Fruit fly (Drosophila melanogaster) whole organism, embryonic: ENCODE results near the gene Ccz1.

Experiments
- Asciz ChIP-seq: fragments of 200-800 bp; sonication (Bioruptor generic); optimal IDR thresholded peaks from 2 replicates; lab custom pipeline; 2017; ENCODE audit warnings: missing biosample characterization, mild to moderate bottlenecking, missing genetic modification characterization, missing genetic modification reagents
- B-H1 ChIP-seq: fragments of 200-800 bp; sonication (Bioruptor generic); IDR thresholded peaks from 3 replicates; pipeline ENCODE4 v1.3.6; 2022; ENCODE audit warnings: missing biosample characterization, missing genetic modification characterization
- CG10565 ChIP-seq: fragments of 200-800 bp; sonication (Bioruptor generic); optimal IDR thresholded peaks from 3 replicates; lab custom pipeline; 2016; ENCODE audit warnings: missing biosample characterization, mild to moderate bottlenecking, missing genetic modification characterization
- CG12071 ChIP-seq: fragments of 200-800 bp; sonication (Bioruptor generic); optimal IDR thresholded peaks from 3 replicates; lab custom pipeline; 2018; ENCODE audit warnings: missing biosample characterization, mild to moderate bottlenecking, missing genetic modification characterization
- CG12104 ChIP-seq: fragments of 200-800 bp; sonication (Bioruptor generic); optimal IDR thresholded peaks from 3 replicates; lab custom pipeline; 2016; ENCODE audit warnings: missing biosample characterization, missing genetic modification characterization
- CG12219 ChIP-seq: fragments of 200-800 bp; sonication (Bioruptor generic); optimal IDR thresholded peaks from 3 replicates; lab custom pipeline; 2018; ENCODE audit warnings: missing biosample characterization, mild to moderate bottlenecking, missing genetic modification characterization
- CG12236 ChIP-seq: fragments of 200-800 bp; sonication (Bioruptor generic); optimal IDR thresholded peaks from 2 replicates; lab custom pipeline; 2016; ENCODE audit warnings: missing biosample characterization, missing genetic modification characterization
- CG15269 ChIP-seq: fragments of 200-800 bp; sonication (Bioruptor generic); optimal IDR thresholded peaks from 2 replicates; lab custom pipeline; 2018; ENCODE audit warnings: missing biosample characterization, mild to moderate bottlenecking, missing genetic modification characterization, moderate library complexity
- CG31224 ChIP-seq: fragments of 200-800 bp; sonication (Bioruptor generic); IDR thresholded peaks from 2 replicates; pipeline ENCODE4 v1.3.6; 2022; ENCODE audit warnings: missing biosample characterization, missing genetic modification characterization
- CG33557 ChIP-seq: fragments of 200-800 bp; sonication (Bioruptor generic); optimal IDR thresholded peaks from 2 replicates; lab custom pipeline; 2019; ENCODE audit warnings: missing biosample characterization, mild to moderate bottlenecking, missing genetic modification characterization, moderate library complexity
- CG3838 ChIP-seq: fragments of 200-800 bp; sonication (Bioruptor generic); optimal IDR thresholded peaks from 3 replicates; lab custom pipeline; 2016; ENCODE audit warnings: missing biosample characterization, missing genetic modification characterization
- CG4282 ChIP-seq: fragments of 200-800 bp; sonication (Bioruptor generic); optimal IDR thresholded peaks from 2 replicates; lab custom pipeline; 2016; ENCODE audit warnings: missing biosample characterization, missing genetic modification characterization
- CG4328 ChIP-seq: fragments of 200-800 bp; sonication (Bioruptor generic); optimal IDR thresholded peaks from 3 replicates; lab custom pipeline; 2017; ENCODE audit warnings: missing biosample characterization, missing genetic modification reagents, missing genetic modification characterization
- CG5180 ChIP-seq: fragments of 200-800 bp; sonication (Bioruptor generic); optimal IDR thresholded peaks from 3 replicates; lab custom pipeline; 2017; ENCODE audit warnings: missing biosample characterization, missing genetic modification characterization, mild to moderate bottlenecking, moderate library complexity, missing genetic modification reagents
- CG6272 ChIP-seq: fragments of 200-800 bp; sonication (Bioruptor generic); IDR thresholded peaks from 2 replicates; pipeline ENCODE4 v1.3.6; 2022; ENCODE audit warnings: missing biosample characterization, missing genetic modification characterization
- CG6683 ChIP-seq: fragments of 200-800 bp; sonication (Bioruptor generic); optimal IDR thresholded peaks from 2 replicates; lab custom pipeline; 2017; ENCODE audit warnings: missing biosample characterization, mild to moderate bottlenecking, missing genetic modification characterization, missing genetic modification reagents
- CG7987 ChIP-seq: fragments of 200-800 bp; sonication (Bioruptor generic); optimal IDR thresholded peaks from 2 replicates; lab custom pipeline; 2018; ENCODE audit warnings: missing biosample characterization, mild to moderate bottlenecking, missing genetic modification characterization, moderate library complexity
- CG8388 ChIP-seq: fragments of 200-800 bp; sonication (Bioruptor generic); optimal IDR thresholded peaks from 2 replicates; lab custom pipeline; 2019; ENCODE audit warnings: missing biosample characterization, mild to moderate bottlenecking, missing genetic modification characterization, moderate library complexity
- CG8478 ChIP-seq: fragments of >200 bp; optimal IDR thresholded peaks from 2 replicates; lab custom pipeline; 2018
- CG8924 ChIP-seq: fragments of 200-800 bp; optimal IDR thresholded peaks from 3 replicates; lab custom pipeline; 2019; ENCODE audit warnings: missing biosample characterization, mild to moderate bottlenecking, missing genetic modification characterization, moderate library complexity
- CoRest ChIP-seq: fragments of 200-800 bp; sonication (Bioruptor generic); optimal IDR thresholded peaks from 3 replicates; lab custom pipeline; 2018; ENCODE audit warnings: missing biosample characterization, mild to moderate bottlenecking, missing genetic modification characterization, moderate library complexity
- Deaf1 ChIP-seq: fragments of 200-800 bp; optimal IDR thresholded peaks from 3 replicates; lab custom pipeline; 2019; ENCODE audit warnings: missing biosample characterization, mild to moderate bottlenecking, missing genetic modification characterization, moderate library complexity
- Ets97D ChIP-seq: fragments of 200-800 bp; sonication (Bioruptor generic); optimal IDR thresholded peaks from 3 replicates; lab custom pipeline; 2016; ENCODE audit warnings: missing biosample characterization, missing genetic modification characterization
- H15 ChIP-seq: fragments of 200-800 bp; sonication (Bioruptor generic); IDR thresholded peaks from 3 replicates; pipeline ENCODE4 v1.3.6; 2022; ENCODE audit warnings: missing biosample characterization, missing genetic modification characterization
- H2.0 ChIP-seq: fragments of 200-800 bp; sonication (Bioruptor generic); IDR thresholded peaks from 2 replicates; pipeline ENCODE4 v1.3.6; 2022; ENCODE audit warnings: missing biosample characterization, missing genetic modification characterization
- Med ChIP-seq: fragments of 200-800 bp; sonication (Bioruptor generic); peaks from one replicate; lab custom pipeline; 2016; ENCODE audit warnings: missing biosample characterization, missing genetic modification characterization, mild to moderate bottlenecking, inconsistent platforms, moderate library complexity
- Nf-YC ChIP-seq: fragments of 200-800 bp; optimal IDR thresholded peaks from 3 replicates; lab custom pipeline; 2019; ENCODE audit warnings: missing biosample characterization, mild to moderate bottlenecking, missing genetic modification characterization, moderate library complexity
- Ssrp ChIP-seq: fragments of 200-800 bp; sonication (Bioruptor generic); optimal IDR thresholded peaks from 2 replicates; lab custom pipeline; 2018; ENCODE audit warnings: missing biosample characterization, mild to moderate bottlenecking, missing genetic modification characterization, moderate library complexity
- Vsx1 ChIP-seq: fragments of 200-800 bp; sonication (Bioruptor generic); optimal IDR thresholded peaks from 2 replicates; lab custom pipeline; 2017; ENCODE audit warnings: missing biosample characterization, mild to moderate bottlenecking, missing genetic modification characterization, missing genetic modification reagents
- ac ChIP-seq: fragments of 200-800 bp; sonication (Bioruptor generic); optimal IDR thresholded peaks from 3 replicates; lab custom pipeline; 2017; ENCODE audit warnings: missing biosample characterization, mild to moderate bottlenecking, missing genetic modification characterization
- bab2 ChIP-seq: fragments of 200-800 bp; sonication (Bioruptor generic); optimal IDR thresholded peaks from 2 replicates; lab custom pipeline; 2016; ENCODE audit warnings: missing biosample characterization, missing genetic modification characterization
- bsh ChIP-seq, 2 experiments: fragments of 200-800 bp; sonication (Bioruptor generic); optimal IDR thresholded peaks; 2 replicates each; lab custom pipeline; 2017 to 2018; ENCODE audit warnings: mild to moderate bottlenecking in 2 of 2, missing biosample characterization in 2 of 2, missing genetic modification characterization in 2 of 2, moderate library complexity in 1 of 2
- dati ChIP-seq: fragments of 200-800 bp; sonication (Bioruptor generic); IDR thresholded peaks from 2 replicates; pipeline ENCODE4 v1.3.6; 2022; ENCODE audit warnings: missing biosample characterization, missing genetic modification characterization
- disco-r ChIP-seq: fragments of 200-800 bp; sonication (Bioruptor generic); optimal IDR thresholded peaks from 2 replicates; lab custom pipeline; 2016; ENCODE audit warnings: missing biosample characterization, missing genetic modification characterization
- emc ChIP-seq: fragments of 200-800 bp; sonication (Bioruptor generic); optimal IDR thresholded peaks from 2 replicates; lab custom pipeline; 2016; ENCODE audit warnings: missing biosample characterization, missing genetic modification characterization
- eve ChIP-seq, 2 experiments: fragments of >200 bp; optimal IDR thresholded peaks; 2 replicates each; lab custom pipeline; 2017; ENCODE audit warnings: missing biosample characterization in 2 of 2, missing genetic modification characterization in 2 of 2
- her ChIP-seq: fragments of 200-800 bp; sonication (Bioruptor generic); optimal IDR thresholded peaks from 2 replicates; lab custom pipeline; 2016; ENCODE audit warnings: missing biosample characterization, missing genetic modification characterization
- klu ChIP-seq: fragments of 200-800 bp; sonication (Bioruptor generic); IDR thresholded peaks from 2 replicates; pipeline ENCODE4 v1.3.6; 2022; ENCODE audit warnings: missing biosample characterization, missing genetic modification characterization
- lov ChIP-seq, 2 experiments: fragments of 200-800 bp in 1 of 2; fragments of >200 bp in 1 of 2; sonication (Bioruptor generic) in 1 of 2; IDR thresholded peaks in 1 of 2; optimal IDR thresholded peaks in 1 of 2; 2 replicates in 1 of 2; 3 replicates in 1 of 2; pipeline versions ENCODE4 v1.3.6 to Lab custom; 2017 to 2022; ENCODE audit warnings: missing biosample characterization in 1 of 2, missing genetic modification characterization in 1 of 2
- maf-S ChIP-seq: fragments of 200-800 bp; sonication (Bioruptor generic); optimal IDR thresholded peaks from 2 replicates; lab custom pipeline; 2016; ENCODE audit warnings: missing biosample characterization, missing genetic modification characterization
- nerfin-2 ChIP-seq: fragments of 200-800 bp; sonication (Bioruptor generic); IDR thresholded peaks from 2 replicates; pipeline ENCODE4 v1.3.6; 2022; ENCODE audit warnings: missing biosample characterization, missing genetic modification characterization; ENCODE audit not compliant: partially characterized antibody
- org-1 ChIP-seq: fragments of 200-800 bp; sonication (Bioruptor generic); optimal IDR thresholded peaks from 2 replicates; lab custom pipeline; 2017; ENCODE audit warnings: missing biosample characterization, missing genetic modification characterization
- otp ChIP-seq: fragments of 200-800 bp; sonication (Bioruptor generic); IDR thresholded peaks from 3 replicates; pipeline ENCODE4, ENCODE4 v1.3.6; 2022; ENCODE audit warnings: missing biosample characterization, missing genetic modification characterization
- pho ChIP-seq: fragments of 200-800 bp; sonication (Bioruptor generic); optimal IDR thresholded peaks from 2 replicates; lab custom pipeline; 2016; ENCODE audit warnings: missing biosample characterization, missing genetic modification characterization
- pnt ChIP-seq: fragments of 200-800 bp; sonication (Bioruptor generic); optimal IDR thresholded peaks from 3 replicates; lab custom pipeline; 2016; ENCODE audit warnings: missing biosample characterization, missing genetic modification characterization
- pros ChIP-seq: fragments of 200-800 bp; sonication (Bioruptor generic); optimal IDR thresholded peaks from 3 replicates; lab custom pipeline; 2019; ENCODE audit warnings: missing biosample characterization, mild to moderate bottlenecking, missing genetic modification characterization, moderate library complexity
- pum ChIP-seq: fragments of 200-800 bp; sonication (Bioruptor generic); optimal IDR thresholded peaks from 2 replicates; lab custom pipeline; 2016; ENCODE audit warnings: missing biosample characterization, missing genetic modification characterization
- pzg ChIP-seq: fragments of 200-800 bp; sonication (Bioruptor generic); optimal IDR thresholded peaks from 3 replicates; lab custom pipeline; 2018; ENCODE audit warnings: missing biosample characterization, mild to moderate bottlenecking, missing genetic modification characterization, moderate library complexity
- ssp ChIP-seq: fragments of 200-800 bp; sonication (Bioruptor generic); IDR thresholded peaks from 2 replicates; pipeline ENCODE4 v1.3.6; 2022; ENCODE audit warnings: missing biosample characterization, missing genetic modification characterization
- yki ChIP-seq: fragments of >200 bp; optimal IDR thresholded peaks from 3 replicates; lab custom pipeline; 2018

Gene Ccz1

dm6 chr3L:3902491-3903198, 3.7 kb upstream of the Ccz1 start, which contains the start of gene Ubi-p63E (continued):
- TF ChIP-seq CG4328 (no peak), pzg (GFP tag; lab: Kevin White, UChicago) (peak; percentile 59), CG3838 (GFP tag; lab: Kevin White, UChicago) (peak; percentile 35), her (GFP tag; lab: Kevin White, UChicago) (peak; percentile 64), emc (GFP tag; lab: Kevin White, UChicago) (peak; percentile 28), CG31224 (GFP tag; lab: Robert Waterston, UW) (no peak), lov (optimal IDR thresholded peaks at IDR 0.05; lab: Kevin White, UChicago) (no peak), lov (GFP tag; IDR thresholded peaks at IDR 0.05; lab: Robert Waterston, UW) (no peak), Vsx1 (GFP tag; lab: Kevin White, UChicago) (no peak), disco-r (GFP tag; lab: Kevin White, UChicago) (peak; percentile 42), CG12236 (GFP tag; lab: Kevin White, UChicago) (peak; percentile 61), B-H1 (no peak), eve (GFP tag; optimal IDR thresholded peaks at IDR 0.05; lab: Kevin White, UChicago) (no peak), CG6272 (GFP tag; lab: Robert Waterston, UW) (peak; percentile 72), klu (GFP tag; lab: Robert Waterston, UW) (no peak), pnt (peak; percentile 61), CG33557 (GFP tag; lab: Kevin White, UChicago) (no peak), otp (no peak), CG8388 (GFP tag; lab: Kevin White, UChicago) (peak; percentile 48), Deaf1 (no peak), CG6683 (GFP tag; lab: Kevin White, UChicago) (no peak), CG12104 (peak; percentile 70), bab2 (GFP tag; lab: Kevin White, UChicago) (peak; percentile 76), Ssrp (tag; lab: Kevin White, UChicago) (peak; percentile 28), CG5180 (GFP tag; lab: Kevin White, UChicago) (peak; percentile 1), org-1 (peak; percentile 46), CG7987 (GFP tag; lab: Kevin White, UChicago) (peak; percentile 25), Nf-YC (peak; percentile 33), pho (GFP tag; lab: Kevin White, UChicago) (peak; percentile 80), bsh (GFP tag; optimal IDR thresholded peaks at IDR 0.05; lab: Kevin White, UChicago) (peak in 1 of 2 experiments; percentile 62), dati (no peak), CG12219 (GFP tag; lab: Kevin White, UChicago) (peak; percentile 48), ac (GFP tag; lab: Kevin White, UChicago) (no peak), CG15269 (peak; percentile 68), maf-S (GFP tag; lab: Kevin White, UChicago) (peak; percentile 27), H15 (GFP tag; lab: Robert Waterston, UW) (no peak), CG4282 (GFP tag; lab: Kevin White, UChicago) (peak; percentile 42), CG8924 (tag; lab: Kevin White, UChicago) (peak; percentile 25), CoRest (peak; percentile 74), CG10565 (GFP tag; lab: Kevin White, UChicago) (no peak), ssp (no peak), CG8478 (lab: Kevin White, UChicago) (no peak), Ets97D (GFP tag; lab: Kevin White, UChicago) (peak; percentile 53), pros (GFP tag; lab: Kevin White, UChicago) (no peak), Med (peak; percentile 92), pum (peak; percentile 75), Asciz (peak; percentile 30), yki (lab: Kevin White, UChicago) (no peak), H2.0 (no peak), nerfin-2 (GFP tag; lab: Robert Waterston, UW) (no peak), CG12071 (GFP tag; lab: Kevin White, UChicago) (no peak)
